Fruit fly (Drosophila melanogaster) whole organism, pupa: Measurements from ENCODE around the gene CG44008.

Experiments
- CG17806 ChIP-seq: fragments of 200-800 bp; sonication (Bioruptor generic); optimal IDR thresholded peaks from 2 replicates; lab custom pipeline; 2018; ENCODE audit warnings: missing biosample characterization, mild to moderate bottlenecking, missing genetic modification characterization, moderate library complexity
- CG34367 ChIP-seq: fragments of 200-800 bp; sonication (Bioruptor generic); optimal IDR thresholded peaks from 2 replicates; lab custom pipeline; 2018; ENCODE audit warnings: missing biosample characterization, mild to moderate bottlenecking, missing genetic modification characterization
- CG9948 ChIP-seq: fragments of 200-800 bp; sonication (Bioruptor generic); optimal IDR thresholded peaks from 2 replicates; lab custom pipeline; 2018; ENCODE audit warnings: missing biosample characterization, mild to moderate bottlenecking, missing genetic modification characterization, moderate library complexity
- Pif1A ChIP-seq: fragments of 200-800 bp; sonication (Bioruptor generic); optimal IDR thresholded peaks from 3 replicates; lab custom pipeline; 2016; ENCODE audit warnings: missing biosample characterization, missing genetic modification characterization

dm6 chr2L:11813665-11814087 lies 28.6 kb downstream of the CG44008 start, which contains the start of gene CycY:
- TF ChIP-seq CG17806 (tag; lab: Kevin White, UChicago), result no peak
- TF ChIP-seq CG9948 (tag; lab: Kevin White, UChicago), result no peak
- TF ChIP-seq Pif1A, result no peak
- TF ChIP-seq CG34367 (tag; lab: Kevin White, UChicago), result no peak
